Worm (Caenorhabditis elegans) whole organism, early embryonic: Measurements from ENCODE around the gene W08E12.6.
"Not testable (repeated sequence)": the region's sequence is repeated elsewhere in the genome, so short reads cannot be mapped to it uniquely, and the experiment has no call there.

Source experiments
- B0310.2 ChIP-seq: sonication (generic microtip); optimal IDR thresholded peaks from 2 replicates; lab custom pipeline; 2016; ENCODE audit warnings: mild to moderate bottlenecking, missing genetic modification characterization, missing compliant biosample characterization
- F13C5.2 ChIP-seq: sonication (generic microtip); optimal IDR thresholded peaks from 2 replicates; lab custom pipeline; 2017; ENCODE audit warnings: mild to moderate bottlenecking, missing genetic modification characterization, inconsistent platforms, missing compliant biosample characterization
- aly-1 ChIP-seq: sonication (generic microtip); optimal IDR thresholded peaks from 2 replicates; lab custom pipeline; 2016; ENCODE audit warnings: missing genetic modification characterization, missing compliant biosample characterization
- ama-1 ChIP-seq: fragments of 150-350 bp; optimal IDR thresholded peaks from 2 replicates; lab custom pipeline; 2014
- ceh-13 ChIP-seq: fragments of 200-800 bp; sonication (Bioruptor generic); optimal IDR thresholded peaks from 2 replicates; lab custom pipeline; 2018; ENCODE audit warnings: mild to moderate bottlenecking, missing genetic modification characterization, missing compliant biosample characterization
- ceh-36 ChIP-seq: sonication (generic microtip); optimal IDR thresholded peaks from 2 replicates; lab custom pipeline; 2016; ENCODE audit warnings: missing genetic modification characterization, inconsistent platforms, missing compliant biosample characterization
- ets-7 ChIP-seq: sonication (generic microtip); optimal IDR thresholded peaks from 2 replicates; lab custom pipeline; 2016; ENCODE audit warnings: missing genotype, missing genetic modification characterization, missing compliant biosample characterization
- flt-1 ChIP-seq: fragments of 200-800 bp; sonication (Bioruptor generic); IDR thresholded peaks from 2 replicates; pipeline ENCODE4 v1.3.6; 2022; ENCODE audit warnings: missing genetic modification characterization, missing compliant biosample characterization
- hmbx-1 ChIP-seq: sonication (generic microtip); optimal IDR thresholded peaks from 2 replicates; lab custom pipeline; 2016; ENCODE audit warnings: mild to moderate bottlenecking, missing genetic modification characterization, missing compliant biosample characterization
- hmg-4 ChIP-seq: fragments of 200-800 bp; sonication (Bioruptor generic); optimal IDR thresholded peaks from 2 replicates; lab custom pipeline; 2018; ENCODE audit warnings: mild to moderate bottlenecking, missing genetic modification characterization, missing compliant biosample characterization
- hnd-1 ChIP-seq: sonication (generic microtip); optimal IDR thresholded peaks from 2 replicates; lab custom pipeline; 2016; ENCODE audit warnings: missing genetic modification characterization, missing compliant biosample characterization
- pes-1 ChIP-seq: fragments of 200-800 bp; sonication (Bioruptor generic); IDR thresholded peaks from 2 replicates; pipeline ENCODE4 v1.3.6; 2022; ENCODE audit warnings: missing genetic modification reagents, missing genetic modification characterization, missing compliant biosample characterization
- scrt-1 ChIP-seq: fragments of 200-800 bp; sonication (Bioruptor generic); IDR thresholded peaks from 2 replicates; pipeline ENCODE4 v1.3.6; 2022; ENCODE audit warnings: missing genetic modification characterization, missing compliant biosample characterization
- sea-1 ChIP-seq: fragments of 200-800 bp; sonication (Bioruptor generic); conservative IDR thresholded peaks from 2 replicates; pipeline ENCODE4 v1.3.6; 2022; ENCODE audit warnings: missing genetic modification characterization, missing compliant biosample characterization
- tbx-11 ChIP-seq: fragments of 200-800 bp; sonication (Bioruptor generic); IDR thresholded peaks from 2 replicates; pipeline ENCODE4 v1.3.6; 2022; ENCODE audit warnings: missing genetic modification characterization, missing compliant biosample characterization
- tbx-37 ChIP-seq: fragments of 200-800 bp; sonication (Bioruptor generic); conservative IDR thresholded peaks from 2 replicates; pipeline ENCODE4 v1.3.6; 2022; ENCODE audit warnings: missing genetic modification reagents, missing genetic modification characterization, missing compliant biosample characterization
- tra-4 ChIP-seq: sonication (generic microtip); optimal IDR thresholded peaks from 2 replicates; lab custom pipeline; 2017; ENCODE audit warnings: missing genetic modification characterization, missing compliant biosample characterization

W08E12.6 gene

DNA sequence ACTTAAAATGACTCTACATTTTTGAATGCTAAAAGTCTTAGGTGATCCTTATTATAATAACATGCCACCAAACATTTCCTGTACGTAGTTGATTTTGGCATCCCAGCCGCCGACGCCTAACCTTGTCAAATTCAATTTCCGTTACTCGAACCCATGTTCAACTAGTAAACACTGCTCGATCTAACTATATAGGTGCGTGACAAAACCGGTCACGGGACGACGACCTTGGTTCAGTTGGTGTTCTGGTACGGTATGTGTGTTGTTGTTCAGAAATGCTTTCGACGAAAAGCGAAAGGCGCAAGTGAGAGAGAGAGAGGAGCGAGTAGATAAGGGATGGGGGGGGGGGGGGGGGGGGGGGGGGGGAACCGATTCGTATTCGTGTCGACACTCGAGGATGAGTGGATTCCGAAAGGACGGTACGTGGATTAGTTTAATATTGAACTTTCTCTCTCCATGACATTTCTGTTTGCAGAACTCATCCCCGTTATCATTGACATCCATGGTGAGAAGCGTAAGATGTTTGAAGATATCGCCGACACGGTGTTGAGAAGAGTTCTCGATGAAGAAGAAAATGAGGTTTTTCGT, 6.3 kb upstream of the W08E12.6 start, which contains the start of gene W08E12.8:
W08E12.8 (plus strand) TSS at position 395 of the 585 bp plus-strand sequence.
- no peak for TF ChIP-seq tbx-37 (GFP tag; lab: Robert Waterston, UW)
- TF ChIP-seq hmbx-1, result no peak
- no peak for TF ChIP-seq tbx-11 (GFP tag; lab: Robert Waterston, UW)
- TF ChIP-seq hnd-1 (tag; lab: Kevin White, UChicago), result no peak

DNA sequence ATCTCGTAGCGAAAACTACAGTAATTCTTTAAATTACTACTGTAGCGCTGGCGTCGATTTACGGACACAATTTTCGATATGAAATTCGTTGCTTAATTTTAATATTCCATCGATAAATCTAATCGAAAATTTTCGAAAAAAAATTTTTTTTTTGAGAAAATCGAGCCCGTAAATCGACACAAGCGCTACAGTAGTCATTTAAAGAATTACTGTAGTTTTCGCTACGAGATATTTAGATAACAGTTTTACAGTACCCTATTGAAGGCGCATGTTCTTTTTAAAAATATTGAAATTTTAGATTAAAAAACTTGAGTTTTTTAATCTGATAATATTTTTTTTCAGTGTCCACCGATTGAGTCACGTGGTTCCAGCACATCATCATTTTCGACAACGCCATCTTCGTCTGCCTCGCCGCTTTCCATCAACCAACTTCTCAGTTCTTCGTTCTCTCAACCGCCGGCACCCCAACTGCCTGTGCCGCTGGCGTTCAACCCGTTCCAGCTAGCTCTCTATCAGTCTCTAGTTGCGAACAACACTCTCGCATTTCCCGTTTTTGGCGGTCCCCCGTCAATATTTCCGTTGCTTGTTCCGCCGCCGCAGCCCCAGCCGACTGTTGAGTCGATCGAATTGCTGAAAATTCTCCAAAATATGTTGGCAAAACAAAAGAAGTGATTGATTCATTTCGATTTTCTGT, 4.5 kb upstream of the W08E12.6 start:
- no peak for TF ChIP-seq ama-1 (lab: Kevin White, UChicago)

DNA sequence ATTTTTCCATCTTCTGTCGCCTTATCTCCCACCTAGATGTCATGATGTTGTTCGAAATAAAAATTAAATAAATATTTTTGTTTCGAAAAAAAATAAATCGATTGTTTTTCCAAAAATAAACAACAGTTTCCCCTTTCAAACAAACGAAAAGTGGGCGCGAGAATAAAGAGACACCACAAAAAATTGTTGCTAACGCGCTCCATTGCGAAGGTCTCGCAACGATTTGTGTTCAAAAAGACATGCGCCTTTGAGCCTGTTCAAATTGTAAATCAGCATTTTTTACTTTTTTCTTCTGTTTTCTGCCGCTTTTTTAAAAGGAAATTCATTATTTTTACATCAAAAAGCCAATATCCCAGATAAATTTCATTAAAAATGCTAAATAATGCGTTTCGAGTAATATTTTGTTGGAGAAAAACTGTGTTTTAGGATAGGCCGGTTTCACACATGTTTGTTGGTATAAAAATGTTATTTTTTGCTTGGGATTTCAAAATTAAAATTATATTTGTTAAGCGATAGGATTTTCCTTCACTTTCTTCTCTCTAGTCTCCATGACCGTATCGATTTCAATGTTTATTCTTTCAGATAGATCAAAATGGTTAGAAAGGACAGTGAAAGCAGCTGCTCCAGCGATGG, 3.7 kb upstream of the W08E12.6 start, which contains the start of gene W08E12.7:
W08E12.7 (plus strand) TSS at position 583 of the 633 bp plus-strand sequence.
- TF ChIP-seq ceh-13 (peak; percentile 20), scrt-1 (GFP tag; lab: Robert Waterston, UW) (peak; percentile 65), tra-4 (no peak), aly-1 (tag; lab: Kevin White, UChicago) (no peak), ceh-36 (tag; lab: Kevin White, UChicago) (no peak), sea-1 (GFP tag; lab: Robert Waterston, UW) (peak; percentile 38; the same call in 1 of the 2 replicates), ets-7 (tag; lab: Kevin White, UChicago) (no peak), F13C5.2 (tag; lab: Kevin White, UChicago) (peak; percentile 83), hnd-1 (tag; lab: Kevin White, UChicago) (peak; percentile 16), ama-1 (lab: Kevin White, UChicago) (no peak), tbx-37 (GFP tag; lab: Robert Waterston, UW) (0 out of 2 replicates have a peak, but pooled peaks have one; percentile 19), hmg-4 (GFP tag; lab: Kevin White, UChicago) (peak; percentile 23), tbx-11 (GFP tag; lab: Robert Waterston, UW) (peak; percentile 64; the same call in 1 of the 2 replicates), flt-1 (GFP tag; lab: Robert Waterston, UW) (peak; percentile 20; the same call in 1 of the 2 replicates), pes-1 (GFP tag; lab: Robert Waterston, UW) (peak; percentile 74)

DNA sequence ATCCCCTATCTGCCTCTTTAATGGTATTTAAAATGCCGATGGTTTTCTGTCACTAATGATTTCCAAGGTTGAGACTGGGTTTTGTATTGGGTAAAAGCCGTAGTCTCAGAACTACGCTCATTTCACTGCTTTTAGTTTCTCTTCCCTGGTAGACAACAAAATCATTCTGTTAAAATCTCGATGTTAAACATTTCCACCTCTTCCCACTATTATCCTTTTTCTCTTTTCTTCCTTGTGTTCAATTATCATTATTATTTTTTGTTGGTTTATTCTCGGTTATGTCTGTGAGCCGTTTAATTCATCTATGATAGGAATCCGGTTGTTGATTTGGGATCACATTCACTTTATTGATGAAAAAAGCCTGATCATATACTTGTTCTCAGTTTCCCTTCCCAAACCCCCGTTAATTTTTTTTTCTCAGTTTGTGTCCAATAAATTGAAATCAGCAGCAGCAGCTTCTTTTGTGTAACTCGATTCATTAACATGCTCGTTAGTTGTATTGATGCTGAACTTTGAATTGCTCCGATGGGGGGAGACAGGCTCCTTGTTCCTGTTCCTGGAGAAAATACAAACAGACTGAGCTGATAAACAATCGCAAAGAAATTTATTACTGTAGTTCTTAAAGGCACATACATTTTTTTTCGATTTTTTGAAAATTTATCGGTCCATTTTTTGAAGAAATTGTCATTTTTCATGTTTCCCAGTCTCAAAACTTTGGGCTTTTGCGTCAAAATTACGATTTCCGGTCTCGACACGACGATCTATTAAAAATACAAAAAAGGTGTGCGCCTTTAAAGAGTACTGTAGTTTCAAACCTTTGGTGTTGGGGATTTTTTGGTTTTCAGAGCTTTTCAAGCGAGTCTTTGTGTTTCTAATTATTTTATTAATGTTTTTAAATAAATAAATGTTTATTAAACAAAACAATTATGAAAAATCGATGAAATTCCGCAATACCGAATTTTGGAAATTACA, 1.5 kb upstream of the W08E12.6 start:
- TF ChIP-seq ama-1 (lab: Kevin White, UChicago) (no peak), pes-1 (GFP tag; lab: Robert Waterston, UW) (no peak), tbx-37 (GFP tag; lab: Robert Waterston, UW) (no peak), F13C5.2 (tag; lab: Kevin White, UChicago) (no peak), aly-1 (tag; lab: Kevin White, UChicago) (no peak), sea-1 (GFP tag; lab: Robert Waterston, UW) (no peak), hmg-4 (GFP tag; lab: Kevin White, UChicago) (no peak)

DNA sequence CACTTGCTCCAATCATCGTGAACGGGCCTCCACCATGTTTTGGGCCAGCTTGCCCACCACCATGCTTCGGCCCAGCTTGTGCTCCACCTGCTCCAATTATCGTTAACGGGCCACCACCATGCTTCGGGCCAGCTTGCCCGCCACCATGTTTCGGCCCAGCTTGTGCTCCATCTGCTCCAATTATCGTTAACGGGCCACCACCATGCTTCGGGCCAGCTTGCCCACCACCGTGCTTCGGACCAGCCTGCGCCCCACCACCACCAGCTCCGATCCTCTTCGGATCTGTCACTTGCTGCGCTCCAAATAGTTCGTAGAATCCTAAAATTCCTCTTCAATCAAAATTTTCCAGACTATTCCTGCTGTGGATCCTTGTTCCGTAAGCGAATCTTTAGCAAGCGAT, 829 bp downstream of the W08E12.6 start:
- 0 out of 2 replicates have a peak, but pooled peaks have one; percentile 29 for TF ChIP-seq sea-1 (GFP tag; lab: Robert Waterston, UW)
- TF ChIP-seq scrt-1 (GFP tag; lab: Robert Waterston, UW), result no peak

DNA sequence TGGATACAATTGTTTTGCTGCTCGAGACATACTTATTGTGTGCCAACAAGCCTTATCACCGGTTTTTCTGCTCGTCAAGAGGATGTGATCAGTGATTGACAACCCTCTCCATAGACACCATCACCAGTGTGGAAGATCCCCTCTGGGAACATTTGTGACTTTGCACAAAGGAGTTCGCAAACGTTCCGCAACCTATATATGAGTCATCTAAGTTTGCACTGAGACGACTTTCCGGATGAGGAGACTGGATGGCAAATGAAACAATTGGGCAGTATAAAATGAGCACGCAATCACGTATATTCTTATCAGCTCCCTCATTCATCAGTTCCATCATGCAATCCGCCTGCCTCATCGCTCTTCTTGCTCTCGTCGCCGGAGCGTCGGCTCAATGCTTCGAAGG, 2.1 kb downstream of the W08E12.6 start, which contains the start of gene W08E12.5:
W08E12.5 (plus strand) TSS at position 301 of the 400 bp plus-strand sequence.
- TF ChIP-seq ets-7 (tag; lab: Kevin White, UChicago) (no peak), ceh-13 (no peak), sea-1 (GFP tag; lab: Robert Waterston, UW) (no peak), tra-4 (no peak), F13C5.2 (tag; lab: Kevin White, UChicago) (no peak), tbx-37 (GFP tag; lab: Robert Waterston, UW) (no peak), ama-1 (lab: Kevin White, UChicago) (no peak), hmbx-1 (no peak), ceh-36 (tag; lab: Kevin White, UChicago) (no peak), flt-1 (GFP tag; lab: Robert Waterston, UW) (no peak), B0310.2 (tag; lab: Kevin White, UChicago) (no peak), tbx-11 (GFP tag; lab: Robert Waterston, UW) (no peak), hmg-4 (GFP tag; lab: Kevin White, UChicago) (no peak)

DNA sequence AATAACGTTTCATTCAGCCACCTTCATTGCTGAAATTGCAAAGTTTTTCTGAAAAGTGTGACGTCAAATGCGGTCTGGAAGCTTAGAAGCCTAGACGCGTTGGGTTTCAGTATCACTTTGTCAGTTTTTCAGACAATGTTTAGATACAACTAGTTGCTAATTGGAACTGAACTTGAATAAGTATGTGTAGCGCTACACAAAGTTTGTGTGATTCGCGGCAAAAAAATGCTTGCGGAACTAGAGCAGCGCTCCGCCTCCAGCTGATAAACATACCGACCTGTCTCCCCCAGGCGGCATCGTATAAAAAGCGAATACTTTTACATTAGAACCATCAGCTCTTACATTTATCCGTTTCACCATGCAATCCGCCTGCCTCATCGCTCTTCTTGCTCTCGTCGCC, 3.7 kb downstream of the W08E12.6 start, which contains the start of gene W08E12.4:
W08E12.4 (plus strand) TSS at position 301 of the 400 bp plus-strand sequence.
- not testable (repeated sequence) for TF ChIP-seq tbx-11, pes-1, sea-1 (GFP tag; lab: Robert Waterston, UW)
